Worm (Caenorhabditis elegans) whole organism, midembryonic: ENCODE measurements around the gene C37C3.9.

Experiments used
- T22C8.4 ChIP-seq: fragments of 200-800 bp; sonication (Bioruptor generic); IDR thresholded peaks from 2 replicates; pipeline ENCODE4 v1.3.6; 2022; ENCODE audit warnings: missing genetic modification characterization, missing compliant biosample characterization
- ztf-29 ChIP-seq: fragments of 200-800 bp; sonication (Bioruptor generic); IDR thresholded peaks from 2 replicates; pipeline ENCODE4 v1.3.6; 2022; ENCODE audit warnings: missing genetic modification reagents, missing genetic modification characterization, missing compliant biosample characterization

ce11 chrV:7847170-7847569 is 7.3 kb downstream of the C37C3.9 start, which contains the start of gene memo-1:
- TF ChIP-seq T22C8.4 (GFP tag; lab: Robert Waterston, UW) (no peak), ztf-29 (GFP tag; lab: Robert Waterston, UW) (no peak)
